Worm (Caenorhabditis elegans) whole organism, L4 larva: ENCODE measurements around the gene Y48E1B.8.

Source experiments
- D1046.2 ChIP-seq: fragments of 200-800 bp; sonication (Bioruptor generic); IDR thresholded peaks from 2 replicates; pipeline ENCODE4 v1.3.6; 2022; ENCODE audit warnings: missing genetic modification characterization, missing compliant biosample characterization
- F44E2.7 ChIP-seq: fragments of 200-800 bp; sonication (Bioruptor generic); IDR thresholded peaks from 2 replicates; pipeline ENCODE4 v2.1.2; 2022; ENCODE audit warnings: missing genetic modification characterization, missing compliant biosample characterization
- Y105C5A.15 ChIP-seq: fragments of 200-800 bp; sonication (Bioruptor generic); IDR thresholded peaks from 2 replicates; pipeline ENCODE4 v1.3.6; 2022; ENCODE audit warnings: missing genetic modification characterization, missing compliant biosample characterization
- Y48G9A.11 ChIP-seq: fragments of 200-800 bp; sonication (Bioruptor generic); IDR thresholded peaks from 2 replicates; pipeline ENCODE4 v1.3.6; 2022; ENCODE audit warnings: missing genetic modification reagents, missing genetic modification characterization, missing compliant biosample characterization
- ZK337.2 ChIP-seq: fragments of 200-800 bp; sonication (Bioruptor generic); IDR thresholded peaks from 2 replicates; pipeline ENCODE4 v1.3.6; 2022; ENCODE audit warnings: missing genetic modification reagents, missing genetic modification characterization, missing compliant biosample characterization
- aly-2 ChIP-seq: sonication (generic microtip); optimal IDR thresholded peaks from 2 replicates; lab custom pipeline; 2018; ENCODE audit warnings: missing biosample characterization, missing genetic modification characterization
- arid-1 ChIP-seq: fragments of 200-800 bp; sonication (Bioruptor generic); conservative IDR thresholded peaks from 2 replicates; pipeline ENCODE4 v1.3.6; 2022; ENCODE audit warnings: missing genetic modification reagents, missing genetic modification characterization, missing compliant biosample characterization
- ceh-32 ChIP-seq: sonication (generic microtip); optimal IDR thresholded peaks from 2 replicates; lab custom pipeline; 2016; ENCODE audit warnings: mild to moderate bottlenecking, missing genetic modification characterization, missing compliant biosample characterization; ENCODE audit not compliant: poor library complexity
- ceh-82 ChIP-seq: sonication (generic microtip); optimal IDR thresholded peaks from 2 replicates; lab custom pipeline; 2017; ENCODE audit warnings: missing biosample characterization, missing genetic modification characterization
- ces-1 ChIP-seq: fragments of 150-350 bp; sonication (generic microtip); optimal IDR thresholded peaks from 4 replicates; lab custom pipeline; 2014; ENCODE audit warnings: missing biosample characterization, missing genetic modification reagents, missing genetic modification characterization
- cey-2 ChIP-seq: sonication (generic microtip); optimal IDR thresholded peaks from 3 replicates; lab custom pipeline; 2017; ENCODE audit warnings: missing genetic modification characterization, mild to moderate bottlenecking, missing compliant biosample characterization, antibody characterized with exemption, borderline replicate concordance; ENCODE audit not compliant: insufficient read depth
- daf-16 ChIP-seq, 3 experiments: sonication (generic microtip); optimal IDR thresholded peaks; 2 replicates each; lab custom pipeline; 2016 to 2017; ENCODE audit warnings: missing genetic modification characterization in 3 of 3, missing genetic modification reagents in 3 of 3, mild to moderate bottlenecking in 2 of 3, missing compliant biosample characterization in 2 of 3, missing biosample characterization in 1 of 3, moderate library complexity in 1 of 3
- dmd-6 ChIP-seq: fragments of 200-800 bp; sonication (Bioruptor generic); IDR thresholded peaks from 2 replicates; pipeline ENCODE4 v1.3.6; 2022; ENCODE audit warnings: missing genetic modification reagents, missing genetic modification characterization, missing compliant biosample characterization
- dmd-8 ChIP-seq: fragments of 200-800 bp; sonication (Bioruptor generic); IDR thresholded peaks from 2 replicates; pipeline ENCODE4 v1.3.6; 2022; ENCODE audit warnings: missing genetic modification characterization, missing compliant biosample characterization
- dmd-9 ChIP-seq: fragments of 200-800 bp; sonication (Bioruptor generic); IDR thresholded peaks from 2 replicates; pipeline ENCODE4 v1.3.6; 2022; ENCODE audit warnings: missing genetic modification reagents, missing genetic modification characterization, missing compliant biosample characterization
- dpl-1 ChIP-seq: fragments of 150-350 bp; optimal IDR thresholded peaks from 2 replicates; lab custom pipeline; 2014; ENCODE audit warnings: missing biosample characterization, missing genetic modification reagents, missing genetic modification characterization
- fkh-10 ChIP-seq: fragments of 150-350 bp; optimal IDR thresholded peaks from 2 replicates; lab custom pipeline; 2014; ENCODE audit warnings: missing biosample characterization, missing genetic modification reagents, missing genetic modification characterization
- gei-8 ChIP-seq: fragments of 200-800 bp; sonication (Bioruptor generic); optimal IDR thresholded peaks from 2 replicates; lab custom pipeline; 2018; ENCODE audit warnings: mild to moderate bottlenecking, missing genetic modification characterization, missing compliant biosample characterization
- hlh-11 ChIP-seq: fragments of 200-800 bp; sonication (Bioruptor generic); optimal IDR thresholded peaks from 2 replicates; lab custom pipeline; 2018; ENCODE audit warnings: mild to moderate bottlenecking, missing genetic modification characterization, missing compliant biosample characterization
- hlh-30 ChIP-seq: sonication (generic microtip); optimal IDR thresholded peaks from 2 replicates; lab custom pipeline; 2017; ENCODE audit warnings: antibody characterized with exemption, mild to moderate bottlenecking, missing genetic modification characterization, missing compliant biosample characterization; ENCODE audit not compliant: insufficient read depth
- jun-1 ChIP-seq: fragments of 150-350 bp; optimal IDR thresholded peaks from 2 replicates; lab custom pipeline; 2014; ENCODE audit warnings: missing biosample characterization, missing genetic modification reagents, missing genetic modification characterization
- lin-13 ChIP-seq: fragments of 150-350 bp; optimal IDR thresholded peaks from 2 replicates; lab custom pipeline; 2014; ENCODE audit warnings: missing biosample characterization, missing genetic modification reagents, missing genetic modification characterization
- lin-15B ChIP-seq: fragments of 150-350 bp; sonication (generic microtip); optimal IDR thresholded peaks from 3 replicates; lab custom pipeline; 2014; ENCODE audit warnings: missing biosample characterization, missing genetic modification characterization
- lin-29 ChIP-seq: fragments of 200-800 bp; sonication (Bioruptor generic); IDR thresholded peaks from 2 replicates; pipeline ENCODE4 v1.3.6; 2022; ENCODE audit warnings: missing genetic modification reagents, missing genetic modification characterization, missing compliant biosample characterization
- madf-5 ChIP-seq, 2 experiments: fragments of 200-800 bp; sonication (Bioruptor generic); IDR thresholded peaks; 2 replicates each; pipeline ENCODE4 v1.3.6; 2022; ENCODE audit warnings: missing compliant biosample characterization in 2 of 2, missing genetic modification characterization in 2 of 2
- mdl-1 ChIP-seq, 2 experiments: fragments of 150-350 bp in 1 of 2; sonication (generic microtip) in 1 of 2; optimal IDR thresholded peaks; 2 replicates each; lab custom pipeline; 2014 to 2017; ENCODE audit warnings: missing biosample characterization in 2 of 2, missing genetic modification characterization in 2 of 2
- mdt-29 ChIP-seq: fragments of 200-800 bp; sonication (Bioruptor generic); IDR thresholded peaks from 2 replicates; pipeline ENCODE4 v1.3.6; 2022; ENCODE audit warnings: missing genetic modification reagents, missing genetic modification characterization, missing compliant biosample characterization
- mep-1 ChIP-seq: fragments of 150-350 bp; sonication (generic microtip); optimal IDR thresholded peaks from 3 replicates; lab custom pipeline; 2014; ENCODE audit warnings: missing biosample characterization, missing genetic modification characterization
- mxl-3 ChIP-seq: fragments of 200-800 bp; sonication (Bioruptor generic); optimal IDR thresholded peaks from 2 replicates; lab custom pipeline; 2018; ENCODE audit warnings: mild to moderate bottlenecking, missing genetic modification characterization, missing compliant biosample characterization
- nhr-10 ChIP-seq: fragments of 150-350 bp; optimal IDR thresholded peaks from 2 replicates; lab custom pipeline; 2014; ENCODE audit warnings: missing biosample characterization, missing genetic modification characterization
- nhr-102 ChIP-seq: sonication (generic microtip); optimal IDR thresholded peaks from 2 replicates; lab custom pipeline; 2016; ENCODE audit warnings: mild to moderate bottlenecking, missing genetic modification characterization, moderate library complexity, missing compliant biosample characterization
- nhr-11 ChIP-seq: fragments of 150-350 bp; optimal IDR thresholded peaks from 2 replicates; lab custom pipeline; 2014; ENCODE audit warnings: missing biosample characterization, missing genetic modification characterization
- nhr-237 ChIP-seq: sonication (generic microtip); optimal IDR thresholded peaks from 2 replicates; lab custom pipeline; 2017; ENCODE audit warnings: missing biosample characterization, missing genetic modification characterization
- nhr-28 ChIP-seq: fragments of 150-350 bp; optimal IDR thresholded peaks from 2 replicates; lab custom pipeline; 2014; ENCODE audit warnings: missing biosample characterization, missing genetic modification characterization
- nhr-76 ChIP-seq: fragments of 150-350 bp; optimal IDR thresholded peaks from 2 replicates; lab custom pipeline; 2014; ENCODE audit warnings: missing biosample characterization, missing genetic modification characterization
- rbr-2 ChIP-seq: sonication (generic microtip); optimal IDR thresholded peaks from 2 replicates; lab custom pipeline; 2016; ENCODE audit warnings: missing genotype, missing genetic modification characterization, missing compliant biosample characterization
- snpc-1.2 ChIP-seq: fragments of 200-800 bp; sonication (Bioruptor generic); IDR thresholded peaks from 2 replicates; pipeline ENCODE4 v1.3.6; 2022; ENCODE audit warnings: missing genetic modification reagents, missing genetic modification characterization, missing compliant biosample characterization
- tag-97 ChIP-seq: fragments of 200-800 bp; sonication (Bioruptor generic); IDR thresholded peaks from 2 replicates; pipeline ENCODE4 v1.3.6; 2022; ENCODE audit warnings: missing genetic modification characterization, missing compliant biosample characterization
- unc-39 ChIP-seq: sonication (generic microtip); optimal IDR thresholded peaks from 2 replicates; lab custom pipeline; 2017; ENCODE audit warnings: missing biosample characterization, missing genetic modification characterization
- unc-62 ChIP-seq, 3 experiments: fragments of 150-350 bp in 1 of 3; sonication (generic microtip); optimal IDR thresholded peaks in 2 of 3; peaks in 1 of 3; 1 replicate in 1 of 3; 2 replicates in 2 of 3; lab custom pipeline; 2014 to 2017; ENCODE audit warnings: missing biosample characterization in 3 of 3, missing genetic modification characterization in 3 of 3, missing genetic modification reagents in 3 of 3, missing genotype in 1 of 3
- vab-7 ChIP-seq: fragments of 200-800 bp; sonication (Bioruptor generic); IDR thresholded peaks from 2 replicates; pipeline ENCODE4 v1.3.6; 2022; ENCODE audit warnings: missing genetic modification reagents, missing genetic modification characterization, missing compliant biosample characterization
- zfp-2 ChIP-seq: sonication (generic microtip); optimal IDR thresholded peaks from 2 replicates; lab custom pipeline; 2016; ENCODE audit warnings: mild to moderate bottlenecking, missing genetic modification characterization, missing compliant biosample characterization
- zip-11 ChIP-seq: fragments of 200-800 bp; sonication (Bioruptor generic); IDR thresholded peaks from 2 replicates; pipeline ENCODE4 v1.3.6; 2022; ENCODE audit warnings: missing genetic modification characterization, missing compliant biosample characterization
- ztf-11 ChIP-seq: fragments of 150-350 bp; optimal IDR thresholded peaks from 2 replicates; lab custom pipeline; 2014; ENCODE audit warnings: missing biosample characterization, missing genetic modification characterization

The Y48E1B.8 gene

DNA sequence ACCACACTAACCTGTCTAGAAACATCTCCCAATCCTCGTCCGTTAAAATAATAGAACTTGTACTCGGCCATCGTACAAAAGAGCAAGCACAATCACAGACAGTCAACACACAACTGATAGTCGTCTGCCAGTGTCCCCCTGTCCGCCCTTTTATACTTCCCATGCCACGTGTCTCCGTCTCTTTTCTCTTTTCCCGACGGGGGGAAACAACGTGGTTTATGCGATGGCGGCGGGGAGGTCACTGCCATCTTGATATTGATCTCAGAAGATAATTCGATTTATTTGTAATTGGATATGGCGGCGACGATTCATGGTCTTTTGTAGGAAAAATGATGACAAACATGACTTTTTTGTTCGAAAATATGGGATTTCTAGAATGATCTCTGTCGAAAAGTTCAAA, 24.1 kb downstream of the Y48E1B.8 start, which contains the start of gene gst-20 (continued):
- TF ChIP-seq dpl-1 (GFP tag; lab: Kevin White, UChicago): peak; percentile 32

DNA sequence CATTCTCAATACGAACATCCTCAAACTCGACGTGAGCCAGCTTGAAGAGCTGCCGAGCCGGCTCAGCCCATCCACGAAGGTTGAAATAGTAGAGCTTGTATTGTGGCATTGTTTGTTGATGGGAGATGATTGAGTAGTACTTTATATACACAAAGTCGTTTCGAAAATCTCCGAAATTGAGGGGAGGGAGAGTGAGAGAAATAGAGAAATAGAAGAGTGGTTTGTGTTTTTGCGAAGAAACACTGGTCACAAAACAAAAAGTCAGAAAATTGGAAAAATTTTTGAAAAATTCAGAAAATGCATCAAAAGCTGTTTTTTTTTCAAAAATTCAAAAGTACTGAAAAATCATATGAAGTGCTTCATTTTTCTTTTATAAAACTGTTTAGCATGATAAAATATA, 25.7 kb downstream of the Y48E1B.8 start, which contains the start of gene gst-24:
Gene gst-24 (minus strand): TSS at position 181 of the 400 bp plus-strand sequence.
- TF ChIP-seq vab-7 (no peak), tag-97 (no peak), Y105C5A.15 (no peak), daf-16 (GFP tag; optimal IDR thresholded peaks at IDR 0.05; lab: Kevin White, UChicago) (no peak), daf-16 (tag; optimal IDR thresholded peaks at IDR 0.05; lab: Kevin White, UChicago) (peak; percentile 13)

- no peak for TF ChIP-seq jun-1 (tag; lab: Kevin White, UChicago)
- TF ChIP-seq D1046.2 (GFP tag; lab: Robert Waterston, UW): no peak
- TF ChIP-seq ceh-82 (tag; lab: Kevin White, UChicago): no peak
- no peak for TF ChIP-seq dmd-6
- TF ChIP-seq vab-7: no peak
- TF ChIP-seq madf-5 (GFP tag; IDR thresholded peaks at IDR 0.05; lab: Robert Waterston, UW): no peak
- no peak for TF ChIP-seq mep-1 (tag; lab: Kevin White, UChicago)
- TF ChIP-seq nhr-76 (tag; lab: Kevin White, UChicago): no peak
- TF ChIP-seq zfp-2 (tag; lab: Kevin White, UChicago): no peak
- no peak for TF ChIP-seq ces-1 (GFP tag; lab: Kevin White, UChicago)
- no peak for TF ChIP-seq mdl-1 (tag; optimal IDR thresholded peaks at IDR 0.05; lab: Kevin White, UChicago)
- TF ChIP-seq snpc-1.2 (GFP tag; lab: Robert Waterston, UW): no peak
- TF ChIP-seq dmd-8 (GFP tag; lab: Robert Waterston, UW): no peak
- no peak for TF ChIP-seq ztf-11
- TF ChIP-seq tag-97: no peak
- TF ChIP-seq lin-29 (GFP tag; lab: Robert Waterston, UW): no peak
- TF ChIP-seq nhr-10 (tag; lab: Kevin White, UChicago): no peak
- no peak for TF ChIP-seq zip-11 (GFP tag; lab: Robert Waterston, UW)
- no peak for TF ChIP-seq unc-62 (GFP tag; optimal IDR thresholded peaks at IDR 0.05 in 1 of 2; lab: Kevin White, UChicago)
- TF ChIP-seq unc-62 (tag; optimal IDR thresholded peaks at IDR 0.05; lab: Kevin White, UChicago): no peak
- TF ChIP-seq, all 104 proteins: peak for 0
Measured at ce11 chrII:13613096-13613495, 27.6 kb downstream of the Y48E1B.8 start, which contains the start of gene gst-15. TSS of gene gst-15 (minus strand) at chrII:13613196.

ce11 chrII:13614516-13614915, 29.0 kb downstream of the Y48E1B.8 start:
- TF ChIP-seq daf-16 (GFP tag; optimal IDR thresholded peaks at IDR 0.05; lab: Kevin White, UChicago): no peak
- TF ChIP-seq daf-16 (tag; optimal IDR thresholded peaks at IDR 0.05; lab: Kevin White, UChicago): peak; percentile 90
- TF ChIP-seq Y48G9A.11 (GFP tag; lab: Robert Waterston, UW): no peak
- no peak for TF ChIP-seq ceh-32 (tag; lab: Kevin White, UChicago)
- no peak for TF ChIP-seq nhr-11 (tag; lab: Kevin White, UChicago)
- no peak for TF ChIP-seq mxl-3 (GFP tag; lab: Kevin White, UChicago)
- no peak for TF ChIP-seq fkh-10 (GFP tag; lab: Kevin White, UChicago)
- no peak for TF ChIP-seq arid-1 (GFP tag; lab: Robert Waterston, UW)
- no peak for TF ChIP-seq unc-39
- TF ChIP-seq hlh-11: peak; percentile 62
- no peak for TF ChIP-seq gei-8 (GFP tag; lab: Kevin White, UChicago)
- no peak for TF ChIP-seq mdt-29 (GFP tag; lab: Robert Waterston, UW)
- no peak for TF ChIP-seq nhr-102
- TF ChIP-seq nhr-237: no peak
- TF ChIP-seq ztf-11: no peak
- TF ChIP-seq F44E2.7 (GFP tag; lab: Robert Waterston, UW): no peak
- no peak for TF ChIP-seq mep-1 (tag; lab: Kevin White, UChicago)
- no peak for TF ChIP-seq ceh-82 (tag; lab: Kevin White, UChicago)
- TF ChIP-seq lin-13 (GFP tag; lab: Kevin White, UChicago): no peak
- TF ChIP-seq rbr-2 (tag; lab: Kevin White, UChicago): no peak
- peak in 1 of 2 experiments; percentile 44 for TF ChIP-seq mdl-1 (tag; optimal IDR thresholded peaks at IDR 0.05; lab: Kevin White, UChicago)
- TF ChIP-seq aly-2 (tag; lab: Kevin White, UChicago): no peak
- TF ChIP-seq dmd-9 (GFP tag; lab: Robert Waterston, UW): no peak
- TF ChIP-seq lin-15B: no peak
- TF ChIP-seq ZK337.2 (GFP tag; lab: Robert Waterston, UW): no peak
- peak; percentile 18 for TF ChIP-seq hlh-30 (tag; lab: Kevin White, UChicago)
- TF ChIP-seq snpc-1.2 (GFP tag; lab: Robert Waterston, UW): no peak
- no peak for TF ChIP-seq nhr-28
- TF ChIP-seq cey-2 (tag; lab: Kevin White, UChicago): no peak
- TF ChIP-seq zfp-2 (tag; lab: Kevin White, UChicago): no peak
